Fruit fly (Drosophila melanogaster): ENCODE results near the gene CG2006.

DNA sequence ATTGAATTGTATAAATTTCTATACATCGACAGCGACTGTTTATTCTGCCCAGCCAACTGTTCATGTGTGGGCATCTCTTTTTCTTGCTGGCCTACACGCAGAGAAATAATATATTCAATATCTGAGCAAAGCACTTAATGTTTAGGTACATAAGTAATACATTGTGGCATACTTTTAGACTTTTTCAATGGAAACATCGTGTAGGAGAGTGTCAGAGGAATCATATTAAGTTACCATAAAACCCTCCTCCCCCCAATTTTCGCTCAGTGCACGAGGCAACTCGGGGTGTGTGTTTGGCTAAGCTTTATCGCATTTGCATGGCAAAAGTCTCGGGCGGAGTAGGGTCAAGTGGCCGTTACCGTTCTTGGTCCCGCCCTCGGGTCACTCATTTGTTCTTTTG lies 19.1 kb upstream of the CG2006 start:
- TF ChIP-seq Sin3A (optimal IDR thresholded peaks at IDR 0.05) (no peak), psq (optimal IDR thresholded peaks at IDR 0.05) (no peak), Myc (optimal IDR thresholded peaks at IDR 0.05) (no peak), h (optimal IDR thresholded peaks at IDR 0.05) (no peak)
